Fruit fly (Drosophila melanogaster): ENCODE measurements around the gene CG14626.

CG14626 gene

dm6 chrX:1171018-1171417 lies 13.6 kb upstream of the CG14626 start (continued):
- TF ChIP-seq cas (GFP tag; IDR thresholded peaks at IDR 0.05) (no peak), pho (GFP tag; optimal IDR thresholded peaks at IDR 0.05) (peak; percentile 4), CG15514 (GFP tag; optimal IDR thresholded peaks at IDR 0.05) (peak; percentile 22), Sry-δ (GFP tag; optimal IDR thresholded peaks at IDR 0.05) (no peak), stc (GFP tag; IDR thresholded peaks at IDR 0.05) (no peak), sna (GFP tag; IDR thresholded peaks at IDR 0.05; ENCODE audit: partially characterized antibody) (no peak), CG14710 (tag; optimal IDR thresholded peaks at IDR 0.05) (no peak), CG10274 (GFP tag; optimal IDR thresholded peaks at IDR 0.05) (peak; percentile 44), luna (GFP tag; optimal IDR thresholded peaks at IDR 0.05) (peak; percentile 13), CG7987 (GFP tag; optimal IDR thresholded peaks at IDR 0.05) (no peak), CG7839 (tag; optimal IDR thresholded peaks at IDR 0.05) (peak; percentile 71), cato (GFP tag; optimal IDR thresholded peaks at IDR 0.05; ENCODE audit: borderline replicate concordance) (no peak), Dek (tag; optimal IDR thresholded peaks at IDR 0.05) (peak; percentile 39), danr (GFP tag; IDR thresholded peaks at IDR 0.05) (no peak), CG13296 (GFP tag; optimal IDR thresholded peaks at IDR 0.05) (peak; percentile 70), CG9215 (GFP tag; IDR thresholded peaks at IDR 0.05) (peak; percentile 36; the same call in 1 of the 2 replicates), ci (GFP tag; IDR thresholded peaks at IDR 0.05) (no peak; the same call in 2 of the 3 replicates), HLH4C (GFP tag; IDR thresholded peaks at IDR 0.05; ENCODE audit: partially characterized antibody) (no peak), CG12155 (GFP tag; optimal IDR thresholded peaks at IDR 0.05) (peak; percentile 24), nau (GFP tag; optimal IDR thresholded peaks at IDR 0.05) (no peak), CG17802 (tag; optimal IDR thresholded peaks at IDR 0.05) (no peak), Antp (GFP tag; optimal IDR thresholded peaks at IDR 0.05) (no peak), wor (GFP tag; IDR thresholded peaks at IDR 0.05) (no peak), Dref (GFP tag; IDR thresholded peaks at IDR 0.05) (no peak), gcm2 (GFP tag; optimal IDR thresholded peaks at IDR 0.05) (no peak), CG3847 (GFP tag; IDR thresholded peaks at IDR 0.05) (0 out of 2 replicates have a peak, but pooled peaks have one; percentile 25), CG18619 (GFP tag; optimal IDR thresholded peaks at IDR 0.05) (peak; percentile 42), Doc3 (GFP tag; IDR thresholded peaks at IDR 0.05; ENCODE audit: partially characterized antibody) (no peak), ftz-f1 (GFP tag; optimal IDR thresholded peaks at IDR 0.05) (no peak), NC2β (GFP tag; optimal IDR thresholded peaks at IDR 0.05) (no peak), CG3163 (GFP tag; optimal IDR thresholded peaks at IDR 0.05) (no peak), Rfx (GFP tag; IDR thresholded peaks at IDR 0.05) (peak; percentile 49), CG12769 (tag; optimal IDR thresholded peaks at IDR 0.05) (peak; percentile 35), CG11456 (GFP tag; IDR thresholded peaks at IDR 0.05) (no peak), Xbp1 (GFP tag; optimal IDR thresholded peaks at IDR 0.05) (no peak), unpg (GFP tag; optimal IDR thresholded peaks at IDR 0.05) (peak; percentile 35), sd (tag; optimal IDR thresholded peaks at IDR 0.05) (no peak), CG2199 (GFP tag; IDR thresholded peaks at IDR 0.05) (no peak), Fer3 (tag; optimal IDR thresholded peaks at IDR 0.05) (peak; percentile 43), NfI (GFP tag; optimal IDR thresholded peaks at IDR 0.05) (peak; percentile 47), CG2875 (GFP tag; optimal IDR thresholded peaks at IDR 0.05) (no peak), ato (GFP tag; IDR thresholded peaks at IDR 0.05; ENCODE audit: partially characterized antibody) (no peak), bcd (GFP tag; optimal IDR thresholded peaks at IDR 0.05) (peak; percentile 43), tio (GFP tag; optimal IDR thresholded peaks at IDR 0.05) (peak; percentile 30), tup (GFP tag; optimal IDR thresholded peaks at IDR 0.05) (no peak), fru (optimal IDR thresholded peaks at IDR 0.05) (no peak), pb (GFP tag; optimal IDR thresholded peaks at IDR 0.05) (no peak), YL-1 (GFP tag; optimal IDR thresholded peaks at IDR 0.05) (no peak), disco-r (GFP tag; optimal IDR thresholded peaks at IDR 0.05) (no peak), CG8478 (optimal IDR thresholded peaks at IDR 0.05) (no peak), gro (GFP tag; optimal IDR thresholded peaks at IDR 0.05) (no peak), CG2129 (GFP tag; IDR thresholded peaks at IDR 0.05; ENCODE audit: partially characterized antibody) (no peak)

All from whole organism, embryonic.